Worm (Caenorhabditis elegans): ENCODE data around the gene EEED8.2.

Gene EEED8.2

ce11 chrII:5389831-5390323, 26.6 kb upstream of the EEED8.2 start, which contains the start of gene ndx-6 (continued):
- peak; percentile 93 for TF ChIP-seq snu-23 (GFP tag; optimal IDR thresholded peaks at IDR 0.05)
- TF ChIP-seq blmp-1 (tag; optimal IDR thresholded peaks at IDR 0.05): peak; percentile 81
- TF ChIP-seq ceh-88 (GFP tag; IDR thresholded peaks at IDR 0.05): no peak
- TF ChIP-seq ceh-90 (tag; optimal IDR thresholded peaks at IDR 0.05): peak; percentile 26
- peak; percentile 92 for TF ChIP-seq mep-1 (tag; optimal IDR thresholded peaks at IDR 0.05)
- no peak for TF ChIP-seq C34B4.2 (tag; optimal IDR thresholded peaks at IDR 0.05)
- peak; percentile 52 for TF ChIP-seq nhr-77 (tag; optimal IDR thresholded peaks at IDR 0.05)
- peak in 1 of 2 experiments; percentile 27 for TF ChIP-seq ztf-11 (tag; optimal IDR thresholded peaks at IDR 0.05)
- TF ChIP-seq egl-13 (tag; optimal IDR thresholded peaks at IDR 0.05): peak; percentile 64
- TF ChIP-seq elt-3 (tag; optimal IDR thresholded peaks at IDR 0.05): peak in 2 of 6 experiments; percentile 73 to 87
- peak; percentile 90 for TF ChIP-seq nhr-71 (tag; optimal IDR thresholded peaks at IDR 0.05)
- TF ChIP-seq alr-1 (tag; optimal IDR thresholded peaks at IDR 0.05; ENCODE audit: borderline replicate concordance): no peak
- TF ChIP-seq Y116A8C.19 (tag; optimal IDR thresholded peaks at IDR 0.05; ENCODE audit: borderline replicate concordance): no peak
- TF ChIP-seq vab-15 (tag; optimal IDR thresholded peaks at IDR 0.05): no peak
- peak; percentile 91 for TF ChIP-seq nhr-20 (tag; optimal IDR thresholded peaks at IDR 0.05)
- peak; percentile 86 for TF ChIP-seq elt-2 (tag; optimal IDR thresholded peaks at IDR 0.05)
- TF ChIP-seq nhr-237 (tag; optimal IDR thresholded peaks at IDR 0.05): no peak
- TF ChIP-seq unc-130 (tag; optimal IDR thresholded peaks at IDR 0.05): peak; percentile 83
- TF ChIP-seq hlh-4 (tag; optimal IDR thresholded peaks at IDR 0.05): no peak
- no peak for TF ChIP-seq sup-37 (GFP tag; optimal IDR thresholded peaks at IDR 0.05)
- peak; percentile 59 for TF ChIP-seq lin-15B (tag; optimal IDR thresholded peaks at IDR 0.05)
- TF ChIP-seq irx-1 (tag; optimal IDR thresholded peaks at IDR 0.05): peak; percentile 47
- TF ChIP-seq nhr-85 (tag): peak; percentile 93
- TF ChIP-seq unc-86 (tag; optimal IDR thresholded peaks at IDR 0.05): peak; percentile 76
- TF ChIP-seq nhr-11 (tag; optimal IDR thresholded peaks at IDR 0.05): peak; percentile 64
- TF ChIP-seq lin-35 (GFP tag; optimal IDR thresholded peaks at IDR 0.05): peak; percentile 99 to 100
- TF ChIP-seq tlp-1 (tag; optimal IDR thresholded peaks at IDR 0.05): no peak
- peak; percentile 75 for TF ChIP-seq ama-1 (optimal IDR thresholded peaks at IDR 0.05)
- peak; percentile 99 for TF ChIP-seq dpl-1 (GFP tag; optimal IDR thresholded peaks at IDR 0.05)
- TF ChIP-seq zip-4 (GFP tag; optimal IDR thresholded peaks at IDR 0.05): peak; percentile 36
- peak; percentile 83 for TF ChIP-seq tbx-2 (tag; optimal IDR thresholded peaks at IDR 0.05)
- TF ChIP-seq C04F5.9 (tag; optimal IDR thresholded peaks at IDR 0.05): peak; percentile 33
- TF ChIP-seq ceh-8 (GFP tag; optimal IDR thresholded peaks at IDR 0.05): no peak
- peak; percentile 88 for TF ChIP-seq lin-14 (GFP tag; optimal IDR thresholded peaks at IDR 0.05)
- no peak for TF ChIP-seq sptf-1 (tag; optimal IDR thresholded peaks at IDR 0.05)
- no peak for TF ChIP-seq nhr-12 (tag; optimal IDR thresholded peaks at IDR 0.05)
- TF ChIP-seq skn-1 (tag; optimal IDR thresholded peaks at IDR 0.05): peak; percentile 82
- TF ChIP-seq isw-1 (GFP tag; IDR thresholded peaks at IDR 0.05): peak; percentile 74
- TF ChIP-seq efl-3 (GFP tag; optimal IDR thresholded peaks at IDR 0.05): no peak
- peak; percentile 81 to 88 (median 84) for TF ChIP-seq ceh-82 (tag; optimal IDR thresholded peaks at IDR 0.05)
- peak; percentile 90 for TF ChIP-seq nhr-47 (tag; optimal IDR thresholded peaks at IDR 0.05)
- peak; percentile 46 for TF ChIP-seq fkh-10 (GFP tag; optimal IDR thresholded peaks at IDR 0.05)
- peak; percentile 60 for TF ChIP-seq grh-1 (GFP tag; IDR thresholded peaks at IDR 0.05)
- TF ChIP-seq nhr-90 (tag; optimal IDR thresholded peaks at IDR 0.05; ENCODE audit: poor library complexity): peak; percentile 88
- peak; percentile 76 for TF ChIP-seq fos-1 (tag; optimal IDR thresholded peaks at IDR 0.05)
- no peak for TF ChIP-seq unc-30 (tag; optimal IDR thresholded peaks at IDR 0.05)
- peak; percentile 67 for TF ChIP-seq F16B12.6 (tag; optimal IDR thresholded peaks at IDR 0.05)
- peak; percentile 87 for TF ChIP-seq nhr-19 (GFP tag; conservative IDR thresholded peaks at IDR 0.05)
